Fruit fly (Drosophila melanogaster) whole organism, prepupa: ENCODE data around the gene Sap30.

ENCODE experiments used
- OdsH ChIP-seq: fragments of 200-800 bp; sonication (Bioruptor generic); optimal IDR thresholded peaks from 3 replicates; lab custom pipeline; 2016; ENCODE audit warnings: missing biosample characterization, missing genetic modification characterization
- vri ChIP-seq: fragments of 200-800 bp; sonication (Bioruptor generic); optimal IDR thresholded peaks from 3 replicates; lab custom pipeline; 2016; ENCODE audit warnings: missing biosample characterization, mild to moderate bottlenecking, missing genetic modification characterization

DNA sequence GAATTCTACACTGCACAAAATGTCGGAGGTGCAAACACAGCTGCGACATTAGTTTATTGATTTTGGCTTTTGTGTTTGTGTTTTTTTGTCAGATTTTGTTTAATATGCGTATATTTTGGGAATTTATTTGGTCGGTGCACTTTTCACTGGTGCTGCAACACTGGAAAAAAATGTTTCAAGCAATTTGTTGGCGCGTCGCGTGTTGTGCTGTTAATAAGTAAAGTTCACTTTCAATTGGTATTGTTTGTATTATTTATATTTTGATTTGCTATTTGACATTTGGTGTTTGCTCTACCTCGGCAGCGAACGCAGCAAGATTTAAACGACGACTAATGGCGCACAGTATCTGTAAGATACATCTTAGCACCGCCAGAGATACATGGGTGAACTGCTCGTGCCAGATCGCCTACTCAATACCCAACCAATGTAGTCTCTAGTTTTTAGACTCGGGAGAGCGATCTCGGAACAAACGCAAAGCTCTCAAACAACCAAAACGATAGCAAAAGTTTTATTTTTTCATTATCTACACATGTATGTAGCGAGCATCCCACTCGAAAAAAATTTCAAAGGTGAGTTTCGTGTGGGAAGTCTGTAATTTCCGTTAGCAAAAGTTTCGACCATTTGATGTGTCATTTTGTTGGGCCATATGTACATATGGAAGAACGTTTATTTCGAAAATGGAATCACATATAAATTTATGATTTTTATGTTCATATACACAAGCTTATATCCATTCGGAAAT is 4.7 kb upstream of the Sap30 start:
- TF ChIP-seq vri (GFP tag; lab: Kevin White, UChicago) (no peak), OdsH (GFP tag; lab: Kevin White, UChicago) (peak; percentile 60)
